Fruit fly (Drosophila melanogaster) whole organism, embryonic: ENCODE results near the gene CG33267.

Experiments
- CG12942 ChIP-seq: fragments of 200-800 bp; sonication (Bioruptor generic); optimal IDR thresholded peaks from 3 replicates; lab custom pipeline; 2016; ENCODE audit warnings: missing biosample characterization, missing genetic modification characterization
- CG2120 ChIP-seq: fragments of 200-800 bp; sonication (Bioruptor generic); optimal IDR thresholded peaks from 3 replicates; lab custom pipeline; 2016; ENCODE audit warnings: missing biosample characterization, missing genetic modification characterization
- CG32772 ChIP-seq: fragments of 200-800 bp; sonication (Bioruptor generic); IDR thresholded peaks from 2 replicates; pipeline ENCODE4 v1.3.6; 2022; ENCODE audit warnings: missing biosample characterization, missing genetic modification characterization
- CG4707 ChIP-seq: fragments of 200-800 bp; sonication (Bioruptor generic); optimal IDR thresholded peaks from 2 replicates; lab custom pipeline; 2018; ENCODE audit warnings: missing biosample characterization, mild to moderate bottlenecking, missing genetic modification characterization, moderate library complexity
- CG9797 ChIP-seq: fragments of 200-800 bp; sonication (Bioruptor generic); optimal IDR thresholded peaks from 3 replicates; lab custom pipeline; 2018; ENCODE audit warnings: missing biosample characterization, mild to moderate bottlenecking, missing genetic modification characterization
- Dfd ChIP-seq, 2 experiments: fragments of >200 bp; optimal IDR thresholded peaks; 2 replicates each; lab custom pipeline; 2017; ENCODE audit warnings: missing biosample characterization in 2 of 2, missing genetic modification characterization in 2 of 2
- Lpt ChIP-seq: fragments of >200 bp; optimal IDR thresholded peaks from 2 replicates; lab custom pipeline; 2018; ENCODE audit warnings: missing biosample characterization, missing genetic modification characterization
- MBD-R2 ChIP-seq: fragments of 200-800 bp; sonication (Bioruptor generic); IDR thresholded peaks from 2 replicates; pipeline ENCODE4 v1.3.6; 2022; ENCODE audit warnings: missing biosample characterization, missing genetic modification characterization
- da ChIP-seq: fragments of 200-800 bp; sonication (Bioruptor generic); optimal IDR thresholded peaks from 2 replicates; lab custom pipeline; 2016; ENCODE audit warnings: missing biosample characterization, missing genetic modification characterization
- luna ChIP-seq: fragments of 200-800 bp; sonication (Bioruptor generic); optimal IDR thresholded peaks from 2 replicates; lab custom pipeline; 2016; ENCODE audit warnings: missing biosample characterization, missing genetic modification characterization
- nmo ChIP-seq: fragments of 200-800 bp; sonication (Bioruptor generic); optimal IDR thresholded peaks from 2 replicates; lab custom pipeline; 2018; ENCODE audit warnings: missing biosample characterization, mild to moderate bottlenecking, missing genetic modification characterization, moderate library complexity
- usp ChIP-seq: fragments of >200 bp; optimal IDR thresholded peaks from 2 replicates; lab custom pipeline; 2017; ENCODE audit warnings: missing biosample characterization, missing genetic modification characterization

DNA sequence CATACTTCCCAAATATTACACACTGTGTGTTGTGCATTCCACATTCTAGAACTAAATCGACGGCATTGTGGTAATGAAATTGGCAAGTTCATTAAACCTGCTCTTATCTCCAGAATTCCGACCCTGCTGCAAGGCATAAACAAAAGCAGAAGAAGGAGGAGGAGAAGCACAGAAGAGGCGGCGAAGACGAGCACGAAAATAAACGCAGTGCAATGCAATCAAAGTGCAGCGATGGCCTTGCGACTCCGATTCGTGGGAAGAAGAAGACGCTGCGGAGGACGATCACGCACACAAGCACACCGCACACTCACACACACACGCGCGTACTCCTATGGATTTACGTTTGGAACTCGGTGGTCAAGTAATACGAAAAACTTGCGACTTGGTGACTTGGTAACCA, 3.4 kb upstream of the CG33267 start:
- TF ChIP-seq da (no peak), CG2120 (GFP tag; lab: Kevin White, UChicago) (no peak), Dfd (GFP tag; optimal IDR thresholded peaks at IDR 0.05; lab: Kevin White, UChicago) (no peak), CG12942 (GFP tag; lab: Kevin White, UChicago) (no peak), luna (GFP tag; lab: Kevin White, UChicago) (no peak), CG4707 (GFP tag; lab: Kevin White, UChicago) (no peak), usp (GFP tag; lab: Kevin White, UChicago) (no peak), nmo (GFP tag; lab: Kevin White, UChicago) (no peak), MBD-R2 (GFP tag; lab: Robert Waterston, UW) (no peak), CG9797 (GFP tag; lab: Kevin White, UChicago) (no peak), CG32772 (GFP tag; lab: Robert Waterston, UW) (no peak), Lpt (GFP tag; lab: Kevin White, UChicago) (no peak)
